Fruit fly (Drosophila melanogaster) S2 (cell line): ENCODE results near the gene Obp83a.

Experiments used
- CG8478 ChIP-seq: fragments of >200 bp; optimal IDR thresholded peaks from 2 replicates; lab custom pipeline; 2018
- CTCF ChIP-seq, 2 experiments: fragments of >200 bp; optimal IDR thresholded peaks; 2 replicates each; lab custom pipeline; 2018

Obp83a gene

DNA sequence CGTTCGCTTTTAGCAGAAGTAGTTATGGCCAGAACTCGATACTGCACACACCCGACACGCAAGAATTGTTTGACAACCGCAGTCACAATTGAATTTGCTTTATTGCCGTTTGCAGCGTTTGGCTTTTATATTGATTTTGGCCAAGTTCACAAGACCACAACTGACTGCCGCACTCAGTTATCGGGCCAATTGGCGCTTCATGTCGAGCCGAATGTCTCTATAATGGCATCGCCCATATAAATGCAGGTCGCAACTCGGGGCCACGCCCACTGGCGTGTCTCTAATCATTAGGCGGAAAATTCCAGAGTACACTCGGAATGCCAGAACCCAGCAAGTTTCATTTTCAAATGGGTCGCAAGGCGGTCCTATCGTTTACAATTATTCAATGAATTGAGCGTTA lies at the start of gene Obp83a:
Gene Obp83a (minus strand): TSS at position 101 of the 400 bp plus-strand sequence.
- TF ChIP-seq CG8478 (lab: Kevin White, UChicago) (no peak), CTCF (optimal IDR thresholded peaks at IDR 0.05; lab: Kevin White, UChicago) (no peak)

DNA sequence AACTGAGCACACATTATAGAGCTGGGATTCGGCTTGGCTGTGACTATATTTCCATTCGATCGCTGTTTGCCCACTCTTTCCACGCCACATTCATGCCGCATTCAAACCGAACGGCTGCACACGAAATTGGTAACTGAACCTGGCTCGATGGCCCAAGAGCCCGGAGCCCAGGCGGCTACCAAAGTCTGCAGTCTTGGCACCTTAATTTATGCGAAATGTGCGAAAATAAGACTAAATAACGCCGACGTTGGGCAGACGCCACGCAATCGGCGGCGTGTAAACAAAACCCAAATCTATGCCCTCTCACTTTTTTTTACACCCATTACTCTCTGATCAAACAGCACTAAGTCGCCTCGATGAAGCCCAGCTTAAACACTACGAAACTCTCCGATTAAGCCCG lies 36.8 kb upstream of the Obp83a start, which contains the start of gene CG10280:
Gene CG10280 (minus strand): TSS at position 101 of the 400 bp plus-strand sequence.
- TF ChIP-seq CG8478 (lab: Kevin White, UChicago) (no peak), CTCF (optimal IDR thresholded peaks at IDR 0.05; lab: Kevin White, UChicago) (no peak)

DNA sequence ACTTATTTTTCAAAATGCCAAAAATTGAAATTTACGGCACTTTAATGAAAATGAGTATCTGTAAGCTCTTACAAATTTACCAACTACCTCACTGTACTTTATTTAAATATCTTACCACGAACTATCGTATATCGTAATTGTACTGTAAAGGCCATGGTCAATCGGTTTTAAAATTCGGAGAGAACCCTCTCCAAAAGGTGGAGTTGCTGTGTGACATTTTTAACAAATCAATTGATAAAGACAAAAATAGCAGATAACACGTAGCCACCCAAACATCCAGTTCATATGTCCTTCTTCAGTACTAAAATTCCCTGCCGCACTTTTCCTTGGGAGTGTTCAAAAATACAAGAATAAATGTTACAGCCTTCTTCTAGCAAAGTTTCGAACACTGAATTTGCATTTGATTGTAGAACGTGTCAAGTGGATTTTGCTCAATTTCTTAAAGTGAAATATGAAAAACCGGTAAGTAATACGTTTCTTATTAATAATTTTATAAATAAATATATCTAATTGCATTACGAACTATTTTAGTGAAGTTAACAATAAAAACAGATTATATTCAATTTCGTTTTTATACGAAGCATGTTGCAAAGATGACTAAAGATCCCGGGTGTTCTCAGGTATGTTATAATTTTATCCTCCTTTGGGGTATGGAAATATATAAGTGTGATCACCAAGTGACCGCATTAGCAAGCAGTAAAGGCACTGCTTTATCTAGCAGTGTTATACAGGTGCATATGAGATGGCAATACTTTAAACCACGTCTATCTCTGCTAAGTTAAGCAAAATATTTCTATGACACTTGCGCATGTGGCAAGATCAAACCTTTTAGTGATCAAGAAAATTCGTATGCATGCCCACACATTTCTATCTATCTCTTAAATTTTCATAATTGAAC lies 34.7 kb upstream of the Obp83a start:
- no peak for TF ChIP-seq CG8478 (lab: Kevin White, UChicago)
- peak; percentile 79 to 83 for TF ChIP-seq CTCF (optimal IDR thresholded peaks at IDR 0.05; lab: Kevin White, UChicago)

DNA sequence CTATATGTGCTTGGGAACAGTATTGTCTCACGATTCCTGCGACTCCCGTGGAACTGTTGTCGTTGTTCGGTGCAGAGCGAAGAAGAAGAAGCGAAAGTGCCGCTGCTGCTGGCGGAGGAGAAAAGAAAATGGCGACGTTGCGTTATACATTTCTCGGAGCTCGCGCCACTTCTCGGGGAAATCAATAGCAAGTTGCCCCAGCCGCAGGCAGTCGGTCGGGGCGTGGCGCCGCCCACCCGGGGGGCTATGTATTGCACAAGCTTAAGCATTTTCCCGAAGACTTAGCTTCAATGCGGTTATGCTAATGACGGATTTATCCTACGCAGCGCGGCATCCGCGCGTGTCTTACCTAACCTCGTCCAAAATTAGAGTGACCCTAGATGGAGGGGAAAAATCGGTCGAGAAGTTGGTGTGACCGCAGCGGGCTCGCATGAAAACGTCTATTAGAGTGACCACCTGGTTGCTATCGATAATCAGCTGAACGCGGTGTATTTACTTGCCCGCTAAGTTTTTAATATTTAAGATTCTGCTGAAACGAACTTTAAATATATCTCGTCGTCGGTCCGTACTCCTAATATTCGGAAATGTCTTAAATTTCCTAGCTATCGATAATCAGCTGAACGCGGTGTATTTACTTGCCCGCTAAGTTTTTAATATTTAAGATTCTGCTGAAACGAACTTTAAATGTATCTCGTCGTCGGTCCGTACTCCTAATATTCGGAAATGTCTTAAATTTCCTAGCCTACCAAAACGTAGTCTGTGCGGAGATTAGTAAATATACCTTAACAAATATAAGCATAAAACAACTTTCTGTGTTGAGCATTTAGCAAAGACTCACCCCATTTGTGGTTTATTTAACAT lies 33.4 kb upstream of the Obp83a start, which contains the start of gene Rm62:
Gene Rm62 (minus strand): TSS at position 378 of the 861 bp plus-strand sequence.
- TF ChIP-seq CTCF (optimal IDR thresholded peaks at IDR 0.05; lab: Kevin White, UChicago) (peak in 1 of 2 experiments; percentile 23), CG8478 (lab: Kevin White, UChicago) (no peak)

DNA sequence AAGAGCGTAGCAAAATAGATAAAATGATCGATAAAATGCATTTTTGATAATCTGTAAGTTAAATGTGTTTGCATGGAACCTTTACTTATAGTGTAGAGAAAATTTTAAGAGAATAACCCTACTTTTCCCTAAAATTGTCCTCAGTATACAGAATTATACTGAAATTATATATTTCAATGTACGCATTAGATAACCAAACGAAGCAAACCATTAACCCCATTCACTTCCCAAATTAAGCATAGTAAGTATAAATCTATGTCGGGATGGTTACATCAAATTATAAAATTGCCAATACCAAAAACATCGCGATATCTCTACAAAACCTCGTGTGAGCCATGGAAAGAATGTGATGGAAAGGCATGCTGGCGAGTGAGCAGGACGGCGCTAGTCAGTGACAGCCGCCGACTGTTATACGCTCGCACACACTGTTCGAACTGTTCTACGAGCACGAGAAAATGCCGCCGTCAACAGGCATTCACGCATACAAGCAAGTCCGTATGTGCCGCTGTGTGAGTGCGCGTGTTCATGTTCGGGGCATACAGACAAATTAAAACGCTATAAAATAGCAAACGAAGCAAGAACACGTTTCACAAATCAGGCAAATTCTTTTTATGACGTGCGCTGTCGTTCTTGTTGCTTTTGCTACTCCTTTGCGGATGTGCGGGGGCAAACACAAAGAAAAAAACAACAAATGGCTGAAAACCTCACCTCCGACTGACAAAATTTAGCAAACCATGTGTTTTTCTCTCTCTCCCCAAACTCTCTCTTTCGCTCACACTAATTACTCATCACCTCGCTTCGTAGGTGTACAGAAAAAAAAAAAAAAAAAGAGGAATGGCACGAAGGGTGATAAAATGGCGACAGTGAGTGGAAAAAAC lies 32.3 kb upstream of the Obp83a start:
- TF ChIP-seq CTCF (optimal IDR thresholded peaks at IDR 0.05; lab: Kevin White, UChicago) (no peak), CG8478 (lab: Kevin White, UChicago) (no peak)

DNA sequence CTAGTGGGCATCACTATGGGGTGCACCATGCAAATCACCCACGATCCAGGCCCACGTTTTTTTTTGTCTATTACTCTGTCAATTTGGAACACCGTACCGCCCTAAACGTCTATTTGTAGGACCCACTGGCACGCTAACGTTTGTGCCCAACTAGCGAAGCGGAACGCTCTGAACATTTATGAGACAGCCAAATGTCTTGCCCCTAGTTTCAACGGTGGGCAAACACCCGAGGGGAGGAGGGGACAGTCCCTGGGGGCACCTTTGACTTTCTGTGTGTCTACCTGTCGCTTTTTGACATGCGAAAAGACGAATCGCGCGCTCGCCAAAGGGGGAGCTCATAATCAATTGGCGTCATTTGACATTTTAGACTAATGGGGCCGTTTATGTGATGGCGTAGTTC lies 31.6 kb upstream of the Obp83a start:
- no peak for TF ChIP-seq CG8478 (lab: Kevin White, UChicago)

DNA sequence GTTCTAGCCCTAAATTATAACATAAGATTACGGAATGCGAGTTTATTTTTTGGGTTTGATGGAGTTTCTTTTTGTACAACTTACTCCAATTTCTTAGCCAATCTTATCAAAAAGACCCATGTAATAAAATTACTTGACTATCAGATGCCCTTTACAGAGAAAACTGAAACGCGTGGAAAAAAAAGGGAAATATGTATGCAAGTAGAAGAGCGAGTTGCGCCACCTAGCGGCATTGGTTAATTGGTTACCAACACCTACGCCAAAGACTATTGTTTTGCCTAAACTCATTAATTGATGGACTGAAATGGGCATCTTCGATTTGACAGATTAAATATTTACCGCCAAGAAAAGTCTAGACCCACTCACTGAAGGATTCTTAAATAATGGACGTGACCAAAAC lies 23.8 kb upstream of the Obp83a start:
- peak; percentile 59 to 68 for TF ChIP-seq CTCF (optimal IDR thresholded peaks at IDR 0.05; lab: Kevin White, UChicago)
- no peak for TF ChIP-seq CG8478 (lab: Kevin White, UChicago)

DNA sequence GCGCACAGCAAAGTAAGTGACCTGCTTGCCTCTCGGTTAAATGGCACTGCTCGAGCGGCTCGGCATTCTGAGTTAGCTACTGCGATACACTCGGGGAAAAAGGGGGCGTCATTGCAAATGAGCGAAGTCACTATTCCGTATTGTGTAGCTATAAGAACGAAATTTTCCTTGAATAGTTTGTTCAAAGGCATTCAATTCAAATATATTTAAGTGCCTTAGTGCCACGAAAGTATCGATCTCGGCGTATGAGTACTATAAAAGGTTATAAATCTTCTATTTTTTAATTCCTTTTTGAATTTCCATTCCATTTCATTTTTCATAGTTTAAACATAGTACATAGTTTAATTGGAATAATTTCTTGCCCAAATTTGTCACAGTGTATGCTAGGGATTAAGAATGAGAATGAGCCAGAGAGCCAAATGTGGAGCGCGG lies 23.2 kb upstream of the Obp83a start:
- TF ChIP-seq CG8478 (lab: Kevin White, UChicago), result no peak
- no peak for TF ChIP-seq CTCF (optimal IDR thresholded peaks at IDR 0.05; lab: Kevin White, UChicago)

DNA sequence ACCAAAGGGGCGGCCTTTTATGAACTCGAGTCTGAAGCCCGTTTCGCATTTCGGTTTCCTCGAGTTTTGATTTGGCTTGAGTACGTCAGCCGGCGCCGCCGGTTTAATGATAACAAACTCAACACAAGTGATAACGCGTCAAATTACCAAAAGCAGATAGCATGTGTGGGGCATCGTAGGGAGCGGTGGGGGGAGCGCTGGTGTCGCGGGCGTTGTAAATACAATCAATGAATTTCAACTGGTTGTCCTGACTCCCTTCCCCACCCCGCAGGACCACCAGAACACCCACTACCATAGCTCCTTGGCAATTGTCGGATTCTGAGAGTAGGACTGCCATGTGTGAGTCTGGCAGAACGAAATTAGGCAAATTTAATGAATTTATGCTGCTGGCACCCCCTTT lies 22.8 kb upstream of the Obp83a start:
- TF ChIP-seq CTCF (optimal IDR thresholded peaks at IDR 0.05; lab: Kevin White, UChicago), result no peak
- TF ChIP-seq CG8478 (lab: Kevin White, UChicago), result no peak

DNA sequence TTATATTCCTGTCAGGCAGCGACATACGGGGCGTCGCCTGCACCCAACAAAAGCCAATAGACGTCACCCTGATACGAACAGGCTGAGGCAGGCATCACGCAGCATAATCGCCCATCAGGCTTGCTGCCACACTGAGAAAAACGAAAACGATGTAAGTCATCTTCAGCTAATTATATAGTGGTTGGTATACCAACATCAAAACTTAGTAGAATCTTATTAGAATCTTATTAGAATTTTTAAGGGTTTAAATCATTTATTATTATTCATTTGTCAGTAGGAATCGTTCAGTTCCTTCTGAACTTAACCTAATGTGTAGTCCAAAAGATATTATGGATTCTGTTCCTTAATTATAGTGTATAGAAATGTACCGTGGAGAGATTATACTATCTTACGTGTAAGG lies 20.3 kb upstream of the Obp83a start:
- TF ChIP-seq CG8478 (lab: Kevin White, UChicago) (no peak), CTCF (optimal IDR thresholded peaks at IDR 0.05; lab: Kevin White, UChicago) (no peak)

DNA sequence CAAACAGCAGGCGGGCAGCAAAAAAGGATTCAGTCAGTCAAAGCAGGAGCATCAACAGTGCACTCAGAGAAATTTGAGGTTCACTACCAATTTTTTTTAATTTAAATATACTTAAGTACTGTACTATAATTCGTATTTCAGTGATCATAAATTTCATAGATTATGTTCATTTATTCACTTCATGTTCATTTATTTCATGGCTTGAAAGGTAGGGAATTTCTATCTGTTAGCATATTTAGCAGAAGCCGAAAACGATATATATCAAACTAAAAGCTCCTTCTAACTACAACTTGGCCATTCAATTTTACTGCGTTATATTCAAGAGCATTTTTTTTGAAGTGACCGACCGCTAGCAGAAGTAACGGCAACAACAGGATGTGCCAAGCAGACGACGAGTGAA lies 18.8 kb upstream of the Obp83a start:
- TF ChIP-seq CTCF (optimal IDR thresholded peaks at IDR 0.05; lab: Kevin White, UChicago) (no peak), CG8478 (lab: Kevin White, UChicago) (no peak)

DNA sequence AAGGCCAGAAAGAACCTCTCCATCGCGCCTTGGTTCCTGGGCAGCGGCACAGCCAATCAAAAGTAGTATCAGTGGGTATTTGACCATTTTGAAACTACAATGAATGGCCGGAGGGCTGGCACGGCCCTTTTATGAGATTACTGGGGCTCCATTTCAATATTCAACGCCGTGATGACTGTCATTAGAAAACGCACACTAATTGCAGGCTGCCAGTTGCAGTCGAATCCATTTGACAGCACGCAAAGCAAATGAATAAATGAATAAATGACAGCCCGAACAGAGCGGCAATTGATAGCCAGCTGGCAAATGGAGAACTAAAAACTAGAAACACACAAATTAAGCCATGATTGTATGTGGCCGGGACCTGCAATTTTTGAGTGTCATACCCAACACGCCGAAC lies 1.7 kb upstream of the Obp83a start, which contains the start of gene Obp83b:
Gene Obp83b (minus strand): TSS at position 101 of the 400 bp plus-strand sequence.
- TF ChIP-seq CTCF (optimal IDR thresholded peaks at IDR 0.05; lab: Kevin White, UChicago) (no peak), CG8478 (lab: Kevin White, UChicago) (no peak)

DNA sequence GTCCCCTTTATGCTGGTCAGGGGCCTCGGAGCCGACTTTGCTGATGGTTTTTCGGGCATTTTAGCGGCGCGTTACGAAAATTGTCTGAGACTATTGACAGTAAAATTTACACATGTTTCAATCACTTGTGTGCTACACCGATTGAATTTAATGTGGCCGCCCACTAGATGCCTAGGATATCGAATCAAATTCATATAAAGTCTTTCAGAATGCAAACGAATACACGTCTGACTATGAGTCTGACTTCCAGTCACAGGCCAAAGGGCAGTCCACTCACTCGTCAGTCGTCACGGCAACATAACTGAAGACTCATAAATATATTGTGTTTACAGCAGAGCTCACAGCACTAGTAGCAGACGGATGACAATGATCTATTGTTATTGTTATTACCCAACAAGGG lies 14.2 kb downstream of the Obp83a start, which contains the start of gene CG11373:
Gene CG11373 (minus strand): TSS at position 101 of the 400 bp plus-strand sequence.
- TF ChIP-seq CTCF (optimal IDR thresholded peaks at IDR 0.05; lab: Kevin White, UChicago) (no peak), CG8478 (lab: Kevin White, UChicago) (no peak)

DNA sequence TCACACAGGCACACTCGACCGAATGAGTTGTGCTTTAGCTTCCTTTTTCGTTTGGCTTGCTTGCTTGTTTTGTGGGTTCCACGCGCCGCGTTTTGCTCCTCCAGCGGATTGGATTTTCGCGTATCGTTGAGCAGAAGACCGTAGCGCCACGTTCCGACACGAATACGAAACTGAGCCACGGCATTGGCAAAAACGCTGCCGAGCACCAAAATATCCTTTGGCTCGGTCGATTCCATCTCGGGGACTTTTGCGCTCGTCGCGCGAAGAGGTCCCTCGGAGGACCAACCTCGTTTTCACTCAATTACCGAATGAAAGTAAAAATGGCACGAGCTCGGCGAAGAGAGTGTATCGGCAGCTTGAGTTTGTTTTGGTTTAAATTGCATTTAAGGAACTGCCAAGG lies 15.7 kb downstream of the Obp83a start, which contains the start of gene side-III:
Gene side-III (minus strand): TSS at position 174 of the 400 bp plus-strand sequence.
- TF ChIP-seq CG8478 (lab: Kevin White, UChicago) (no peak), CTCF (optimal IDR thresholded peaks at IDR 0.05; lab: Kevin White, UChicago) (no peak)
